Worm (Caenorhabditis elegans) whole organism, L2 larva: ENCODE measurements around the gene cisd-1.

Source experiments
- elt-3 ChIP-seq: sonication (generic microtip); optimal IDR thresholded peaks from 2 replicates; lab custom pipeline; 2017; ENCODE audit warnings: missing biosample characterization, missing genetic modification characterization
- mab-5 ChIP-seq: fragments of 150-350 bp; optimal IDR thresholded peaks from 2 replicates; lab custom pipeline; 2014; ENCODE audit warnings: missing biosample characterization, missing genetic modification characterization
- snpc-4 ChIP-seq: fragments of 150-350 bp; optimal IDR thresholded peaks from 2 replicates; lab custom pipeline; 2014; ENCODE audit warnings: missing biosample characterization, missing genetic modification characterization

DNA sequence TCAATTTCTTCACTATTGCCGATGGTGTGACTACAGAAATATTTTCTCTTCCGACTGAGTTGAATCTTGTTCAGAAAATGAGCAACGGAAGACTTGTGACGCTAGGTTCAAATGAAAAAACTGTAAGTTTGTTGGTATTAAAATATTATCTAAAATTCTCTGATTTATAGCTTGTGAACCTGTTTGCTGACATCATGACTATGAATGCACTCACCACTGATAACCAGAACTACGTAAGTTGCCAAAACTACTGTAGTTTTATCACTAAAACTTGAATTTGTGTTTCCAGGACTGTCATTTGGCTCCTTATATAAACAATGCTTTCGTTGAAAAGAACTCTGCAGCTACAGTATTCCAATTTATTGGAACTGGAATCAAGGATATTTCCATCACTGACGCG is 40.8 kb downstream of the cisd-1 start:
- no peak for TF ChIP-seq elt-3 (tag; lab: Kevin White, UChicago)
- TF ChIP-seq mab-5 = no peak
- TF ChIP-seq snpc-4 (tag; lab: Kevin White, UChicago) = no peak
